Fruit fly (Drosophila melanogaster): Measurements from ENCODE around the gene CecC.

CecC gene

DNA sequence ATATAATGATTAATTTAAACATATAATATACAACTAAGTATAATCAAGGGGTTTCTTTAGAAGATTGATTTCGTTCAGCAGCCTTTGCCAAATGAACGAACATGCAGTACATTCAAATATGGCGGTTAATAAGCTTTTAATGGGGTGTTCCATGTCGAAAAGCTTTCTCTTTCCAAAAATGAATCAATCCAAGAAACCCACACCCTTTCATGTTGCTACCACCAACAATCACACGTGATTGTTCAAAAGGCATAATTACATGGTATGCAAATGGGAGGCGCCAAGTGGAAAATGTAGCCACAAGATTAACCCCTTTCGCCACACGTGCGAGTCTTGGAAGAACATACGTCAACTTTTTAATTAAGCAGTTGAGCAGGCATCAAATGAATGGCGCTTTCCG is 10.3 kb upstream of the CecC start (continued):
- TF ChIP-seq cwo (GFP tag; optimal IDR thresholded peaks at IDR 0.05) (peak; percentile 73), fd96Cb (tag; optimal IDR thresholded peaks at IDR 0.05) (no peak), CG15479 (GFP tag; optimal IDR thresholded peaks at IDR 0.05) (no peak), ci (GFP tag; IDR thresholded peaks at IDR 0.05) (peak; percentile 18; the same call in 1 of the 3 replicates), CG10431 (GFP tag; optimal IDR thresholded peaks at IDR 0.05) (peak; percentile 99), disco-r (GFP tag; optimal IDR thresholded peaks at IDR 0.05) (no peak), Sox102F (GFP tag; optimal IDR thresholded peaks at IDR 0.05) (no peak), CG8478 (optimal IDR thresholded peaks at IDR 0.05) (no peak), CG6272 (GFP tag; IDR thresholded peaks at IDR 0.05) (no peak), CG17829 (tag; optimal IDR thresholded peaks at IDR 0.05) (no peak), chinmo (GFP tag; IDR thresholded peaks at IDR 0.05; ENCODE audit: partially characterized antibody) (peak; percentile 29; the same call in 1 of the 4 replicates), CG13775 (GFP tag; optimal IDR thresholded peaks at IDR 0.05) (no peak), cg (GFP tag; optimal IDR thresholded peaks at IDR 0.05) (no peak), Neu2 (GFP tag; optimal IDR thresholded peaks at IDR 0.05; ENCODE audit: borderline replicate concordance) (no peak), nau (GFP tag; optimal IDR thresholded peaks at IDR 0.05) (peak; percentile 2), crol (GFP tag; IDR thresholded peaks at IDR 0.05) (no peak), lbe (GFP tag; optimal IDR thresholded peaks at IDR 0.05) (peak; percentile 48), Chrac-16 (GFP tag; optimal IDR thresholded peaks at IDR 0.05) (no peak), CG17328 (GFP tag; IDR thresholded peaks at IDR 0.05) (no peak), Hr39 (optimal IDR thresholded peaks at IDR 0.05) (no peak), MESR4 (GFP tag; optimal IDR thresholded peaks at IDR 0.05) (no peak), CG10654 (GFP tag; optimal IDR thresholded peaks at IDR 0.05) (no peak), CG6791 (GFP tag; IDR thresholded peaks at IDR 0.05; ENCODE audit: partially characterized antibody) (no peak), psq (GFP tag; optimal IDR thresholded peaks at IDR 0.05) (no peak), CG7745 (tag; optimal IDR thresholded peaks at IDR 0.05) (no peak), CG7839 (tag; optimal IDR thresholded peaks at IDR 0.05) (no peak), trem (tag; optimal IDR thresholded peaks at IDR 0.05) (no peak), p53 (GFP tag; optimal IDR thresholded peaks at IDR 0.05) (no peak), CG17568 (GFP tag; optimal IDR thresholded peaks at IDR 0.05) (no peak), CG2202 (tag; optimal IDR thresholded peaks at IDR 0.05) (no peak), CG10209 (GFP tag; optimal IDR thresholded peaks at IDR 0.05) (no peak), B-H2 (GFP tag; optimal IDR thresholded peaks at IDR 0.05) (peak; percentile 1), CG14860 (GFP tag; IDR thresholded peaks at IDR 0.05; ENCODE audit: partially characterized antibody) (no peak), Fer2 (tag; optimal IDR thresholded peaks at IDR 0.05) (no peak), gsb (GFP tag; IDR thresholded peaks at IDR 0.05) (no peak), Ets97D (GFP tag; optimal IDR thresholded peaks at IDR 0.05) (no peak), tio (GFP tag; optimal IDR thresholded peaks at IDR 0.05) (no peak), Hey (tag; optimal IDR thresholded peaks at IDR 0.05) (no peak), odd (GFP tag; optimal IDR thresholded peaks at IDR 0.05) (no peak), Hr51 (GFP tag; optimal IDR thresholded peaks at IDR 0.05) (peak in 1 of 2 experiments; percentile 54), crp (GFP tag; optimal IDR thresholded peaks at IDR 0.05) (no peak), CG13287 (GFP tag; IDR thresholded peaks at IDR 0.05; ENCODE audit: partially characterized antibody) (peak; percentile 5; the same call in 1 of the 2 replicates), HLH4C (GFP tag; IDR thresholded peaks at IDR 0.05; ENCODE audit: partially characterized antibody) (no peak), ab (GFP tag; optimal IDR thresholded peaks at IDR 0.05) (no peak), CG16815 (GFP tag; optimal IDR thresholded peaks at IDR 0.05) (no peak), HLH3B (GFP tag; IDR thresholded peaks at IDR 0.05) (no peak; the same call in 1 of the 2 replicates), CG14965 (GFP tag; optimal IDR thresholded peaks at IDR 0.05; ENCODE audit: borderline replicate concordance) (no peak), corto (GFP tag; optimal IDR thresholded peaks at IDR 0.05) (no peak), CG3163 (GFP tag; optimal IDR thresholded peaks at IDR 0.05) (no peak), Med (GFP tag) (no peak)

Measured in whole organism, embryonic.